Worm (Caenorhabditis elegans) whole organism, early embryonic: ENCODE results near the gene sphk-1.

Experiments used
- ama-1 ChIP-seq: fragments of 150-350 bp; optimal IDR thresholded peaks from 2 replicates; lab custom pipeline; 2014
- ceh-13 ChIP-seq: fragments of 200-800 bp; sonication (Bioruptor generic); optimal IDR thresholded peaks from 2 replicates; lab custom pipeline; 2018; ENCODE audit warnings: mild to moderate bottlenecking, missing genetic modification characterization, missing compliant biosample characterization
- ceh-36 ChIP-seq: sonication (generic microtip); optimal IDR thresholded peaks from 2 replicates; lab custom pipeline; 2016; ENCODE audit warnings: missing genetic modification characterization, inconsistent platforms, missing compliant biosample characterization
- hmg-4 ChIP-seq: fragments of 200-800 bp; sonication (Bioruptor generic); optimal IDR thresholded peaks from 2 replicates; lab custom pipeline; 2018; ENCODE audit warnings: mild to moderate bottlenecking, missing genetic modification characterization, missing compliant biosample characterization
- hnd-1 ChIP-seq: sonication (generic microtip); optimal IDR thresholded peaks from 2 replicates; lab custom pipeline; 2016; ENCODE audit warnings: missing genetic modification characterization, missing compliant biosample characterization
- pes-1 ChIP-seq: fragments of 200-800 bp; sonication (Bioruptor generic); IDR thresholded peaks from 2 replicates; pipeline ENCODE4 v1.3.6; 2022; ENCODE audit warnings: missing genetic modification reagents, missing genetic modification characterization, missing compliant biosample characterization
- scrt-1 ChIP-seq: fragments of 200-800 bp; sonication (Bioruptor generic); IDR thresholded peaks from 2 replicates; pipeline ENCODE4 v1.3.6; 2022; ENCODE audit warnings: missing genetic modification characterization, missing compliant biosample characterization
- sea-1 ChIP-seq: fragments of 200-800 bp; sonication (Bioruptor generic); conservative IDR thresholded peaks from 2 replicates; pipeline ENCODE4 v1.3.6; 2022; ENCODE audit warnings: missing genetic modification characterization, missing compliant biosample characterization
- tra-4 ChIP-seq: sonication (generic microtip); optimal IDR thresholded peaks from 2 replicates; lab custom pipeline; 2017; ENCODE audit warnings: missing genetic modification characterization, missing compliant biosample characterization

- no peak for TF ChIP-seq scrt-1
- no peak for TF ChIP-seq pes-1 (GFP tag; lab: Robert Waterston, UW)
- TF ChIP-seq sea-1 (GFP tag; lab: Robert Waterston, UW) = no peak
- TF ChIP-seq tra-4 = no peak
- no peak for TF ChIP-seq hmg-4 (GFP tag; lab: Kevin White, UChicago)
- TF ChIP-seq ceh-36 (tag; lab: Kevin White, UChicago) = no peak
- TF ChIP-seq ceh-13 = no peak
- no peak for TF ChIP-seq hnd-1 (tag; lab: Kevin White, UChicago)
- TF ChIP-seq ama-1 = no peak
These were observed 32.6 kb downstream of the sphk-1 start for ce11 chrII:8668871-8669270.
